Worm (Caenorhabditis elegans) whole organism, L4 larva: ENCODE data around the gene F35G12.12.

Source experiments
- F26F4.8 ChIP-seq: fragments of 200-800 bp; sonication (Bioruptor generic); conservative IDR thresholded peaks from 2 replicates; pipeline ENCODE4 v1.3.6; 2022; ENCODE audit warnings: missing genetic modification characterization, missing compliant biosample characterization
- F44E2.7 ChIP-seq: fragments of 200-800 bp; sonication (Bioruptor generic); IDR thresholded peaks from 2 replicates; pipeline ENCODE4 v2.1.2; 2022; ENCODE audit warnings: missing genetic modification characterization, missing compliant biosample characterization
- F49E8.2 ChIP-seq: sonication (generic microtip); optimal IDR thresholded peaks from 2 replicates; lab custom pipeline; 2016; ENCODE audit warnings: missing compliant biosample characterization, mild to moderate bottlenecking, missing genetic modification characterization, borderline replicate concordance
- T26A8.4 ChIP-seq: fragments of 200-800 bp; sonication (Bioruptor generic); IDR thresholded peaks from 2 replicates; pipeline ENCODE4 v1.3.6; 2022; ENCODE audit warnings: missing genetic modification characterization, missing compliant biosample characterization
- Y48G9A.11 ChIP-seq: fragments of 200-800 bp; sonication (Bioruptor generic); IDR thresholded peaks from 2 replicates; pipeline ENCODE4 v1.3.6; 2022; ENCODE audit warnings: missing genetic modification reagents, missing genetic modification characterization, missing compliant biosample characterization
- Y75B8A.6 ChIP-seq: fragments of 200-800 bp; sonication (Bioruptor generic); IDR thresholded peaks from 2 replicates; pipeline ENCODE4 v1.3.6; 2022; ENCODE audit warnings: missing genetic modification reagents, missing genetic modification characterization, missing compliant biosample characterization
- ZK337.2 ChIP-seq: fragments of 200-800 bp; sonication (Bioruptor generic); IDR thresholded peaks from 2 replicates; pipeline ENCODE4 v1.3.6; 2022; ENCODE audit warnings: missing genetic modification reagents, missing genetic modification characterization, missing compliant biosample characterization
- ama-1 ChIP-seq: fragments of 150-350 bp; optimal IDR thresholded peaks from 2 replicates; lab custom pipeline; 2014; ENCODE audit warnings: inconsistent platforms, mixed read lengths
- ceh-32 ChIP-seq: sonication (generic microtip); optimal IDR thresholded peaks from 2 replicates; lab custom pipeline; 2016; ENCODE audit warnings: mild to moderate bottlenecking, missing genetic modification characterization, missing compliant biosample characterization; ENCODE audit not compliant: poor library complexity
- ceh-44 ChIP-seq: fragments of 200-800 bp; sonication (Bioruptor generic); IDR thresholded peaks from 2 replicates; pipeline ENCODE4 v1.3.6; 2022; ENCODE audit warnings: missing genetic modification reagents, missing genetic modification characterization, missing compliant biosample characterization
- ceh-82 ChIP-seq: sonication (generic microtip); optimal IDR thresholded peaks from 2 replicates; lab custom pipeline; 2017; ENCODE audit warnings: missing biosample characterization, missing genetic modification characterization
- ces-1 ChIP-seq: fragments of 150-350 bp; sonication (generic microtip); optimal IDR thresholded peaks from 4 replicates; lab custom pipeline; 2014; ENCODE audit warnings: missing biosample characterization, missing genetic modification reagents, missing genetic modification characterization
- daf-12 ChIP-seq: fragments of 150-350 bp; optimal IDR thresholded peaks from 2 replicates; lab custom pipeline; 2014; ENCODE audit warnings: missing biosample characterization, missing genetic modification reagents, missing genetic modification characterization
- daf-16 ChIP-seq, 3 experiments: sonication (generic microtip); optimal IDR thresholded peaks; 2 replicates each; lab custom pipeline; 2016 to 2017; ENCODE audit warnings: missing genetic modification characterization in 3 of 3, missing genetic modification reagents in 3 of 3, mild to moderate bottlenecking in 2 of 3, missing compliant biosample characterization in 2 of 3, missing biosample characterization in 1 of 3, moderate library complexity in 1 of 3
- dmd-9 ChIP-seq: fragments of 200-800 bp; sonication (Bioruptor generic); IDR thresholded peaks from 2 replicates; pipeline ENCODE4 v1.3.6; 2022; ENCODE audit warnings: missing genetic modification reagents, missing genetic modification characterization, missing compliant biosample characterization
- dve-1 ChIP-seq: sonication (generic microtip); optimal IDR thresholded peaks from 2 replicates; lab custom pipeline; 2017; ENCODE audit warnings: antibody characterized with exemption, mild to moderate bottlenecking, missing genetic modification characterization, missing compliant biosample characterization; ENCODE audit not compliant: insufficient read depth
- egl-43 ChIP-seq: fragments of 200-800 bp; sonication (Bioruptor generic); IDR thresholded peaks from 2 replicates; pipeline ENCODE4 v1.3.6; 2022; ENCODE audit warnings: missing genetic modification reagents, missing genetic modification characterization, missing compliant biosample characterization
- fos-1 ChIP-seq: fragments of 150-350 bp; optimal IDR thresholded peaks from 2 replicates; lab custom pipeline; 2014; ENCODE audit warnings: missing biosample characterization, missing genetic modification characterization
- lin-13 ChIP-seq: fragments of 150-350 bp; optimal IDR thresholded peaks from 2 replicates; lab custom pipeline; 2014; ENCODE audit warnings: missing biosample characterization, missing genetic modification reagents, missing genetic modification characterization
- lin-15B ChIP-seq: fragments of 150-350 bp; sonication (generic microtip); optimal IDR thresholded peaks from 3 replicates; lab custom pipeline; 2014; ENCODE audit warnings: missing biosample characterization, missing genetic modification characterization
- lin-39 ChIP-seq: fragments of 150-350 bp; optimal IDR thresholded peaks from 2 replicates; lab custom pipeline; 2014; ENCODE audit warnings: missing biosample characterization, missing genetic modification reagents, missing genetic modification characterization
- lsy-2 ChIP-seq, 2 experiments: fragments of 150-350 bp in 1 of 2; sonication (generic microtip) in 1 of 2; optimal IDR thresholded peaks; 2 replicates each; lab custom pipeline; 2014 to 2017; ENCODE audit warnings: missing biosample characterization in 2 of 2, missing genetic modification characterization in 2 of 2
- madf-5 ChIP-seq, 2 experiments: fragments of 200-800 bp; sonication (Bioruptor generic); IDR thresholded peaks; 2 replicates each; pipeline ENCODE4 v1.3.6; 2022; ENCODE audit warnings: missing compliant biosample characterization in 2 of 2, missing genetic modification characterization in 2 of 2
- mdt-29 ChIP-seq: fragments of 200-800 bp; sonication (Bioruptor generic); IDR thresholded peaks from 2 replicates; pipeline ENCODE4 v1.3.6; 2022; ENCODE audit warnings: missing genetic modification reagents, missing genetic modification characterization, missing compliant biosample characterization
- nhr-102 ChIP-seq: sonication (generic microtip); optimal IDR thresholded peaks from 2 replicates; lab custom pipeline; 2016; ENCODE audit warnings: mild to moderate bottlenecking, missing genetic modification characterization, moderate library complexity, missing compliant biosample characterization
- nhr-237 ChIP-seq: sonication (generic microtip); optimal IDR thresholded peaks from 2 replicates; lab custom pipeline; 2017; ENCODE audit warnings: missing biosample characterization, missing genetic modification characterization
- nhr-25 ChIP-seq: sonication (generic microtip); optimal IDR thresholded peaks from 2 replicates; lab custom pipeline; 2017; ENCODE audit warnings: missing genetic modification characterization, mild to moderate bottlenecking, missing compliant biosample characterization, antibody characterized with exemption, moderate library complexity, borderline replicate concordance; ENCODE audit not compliant: insufficient read depth
- nhr-28 ChIP-seq: fragments of 150-350 bp; optimal IDR thresholded peaks from 2 replicates; lab custom pipeline; 2014; ENCODE audit warnings: missing biosample characterization, missing genetic modification characterization
- nhr-41 ChIP-seq: fragments of 200-800 bp; sonication (Bioruptor generic); IDR thresholded peaks from 2 replicates; pipeline ENCODE4 v1.3.6; 2022; ENCODE audit warnings: missing genetic modification reagents, missing genetic modification characterization, missing compliant biosample characterization
- nhr-76 ChIP-seq: fragments of 150-350 bp; optimal IDR thresholded peaks from 2 replicates; lab custom pipeline; 2014; ENCODE audit warnings: missing biosample characterization, missing genetic modification characterization
- pha-4 ChIP-seq, 2 experiments: fragments of 150-350 bp in 1 of 2; fragments of 200-800 bp in 1 of 2; sonication (Bioruptor generic) in 1 of 2; IDR thresholded peaks in 1 of 2; optimal IDR thresholded peaks in 1 of 2; 2 replicates each; pipeline versions ENCODE4 v1.3.6 to Lab custom; 2014 to 2022; ENCODE audit warnings: missing genetic modification characterization in 2 of 2, missing genetic modification reagents in 2 of 2, missing biosample characterization in 1 of 2, missing compliant biosample characterization in 1 of 2
- php-3 ChIP-seq: fragments of 200-800 bp; sonication (Bioruptor generic); IDR thresholded peaks from 2 replicates; pipeline ENCODE4 v1.3.6; 2022; ENCODE audit warnings: missing genetic modification reagents, missing genetic modification characterization, missing compliant biosample characterization
- pqm-1 ChIP-seq: sonication (generic microtip); optimal IDR thresholded peaks from 2 replicates; lab custom pipeline; 2017; ENCODE audit warnings: missing biosample characterization, missing genetic modification characterization
- rbr-2 ChIP-seq: sonication (generic microtip); optimal IDR thresholded peaks from 2 replicates; lab custom pipeline; 2016; ENCODE audit warnings: missing genotype, missing genetic modification characterization, missing compliant biosample characterization
- sdz-12 ChIP-seq: fragments of 200-800 bp; sonication (Bioruptor generic); optimal IDR thresholded peaks from 2 replicates; lab custom pipeline; 2018; ENCODE audit warnings: mild to moderate bottlenecking, missing genetic modification characterization, missing compliant biosample characterization
- set-16 ChIP-seq: fragments of 200-800 bp; sonication (Bioruptor generic); IDR thresholded peaks from 2 replicates; pipeline ENCODE4 v1.3.6; 2022; ENCODE audit warnings: missing genetic modification reagents, missing genetic modification characterization, missing compliant biosample characterization
- tra-1 ChIP-seq: fragments of 200-800 bp; sonication (Bioruptor generic); IDR thresholded peaks from 2 replicates; pipeline ENCODE4 v1.3.6; 2022; ENCODE audit warnings: missing genetic modification reagents, missing genetic modification characterization, missing compliant biosample characterization
- zag-1 ChIP-seq: fragments of 150-350 bp; optimal IDR thresholded peaks from 2 replicates; lab custom pipeline; 2014; ENCODE audit warnings: missing biosample characterization, missing genetic modification characterization
- zfp-3 ChIP-seq: fragments of 200-800 bp; sonication (Bioruptor generic); conservative IDR thresholded peaks from 2 replicates; pipeline ENCODE4 v1.3.6; 2022; ENCODE audit warnings: missing genetic modification reagents, missing genetic modification characterization, missing compliant biosample characterization
- zip-11 ChIP-seq: fragments of 200-800 bp; sonication (Bioruptor generic); IDR thresholded peaks from 2 replicates; pipeline ENCODE4 v1.3.6; 2022; ENCODE audit warnings: missing genetic modification characterization, missing compliant biosample characterization

F35G12.12 gene

ce11 chrIII:4560393-4560890, 21.2 kb upstream of the F35G12.12 start (continued):
- TF ChIP-seq T26A8.4 (GFP tag; lab: Robert Waterston, UW): peak; percentile 78
- peak; percentile 79 for TF ChIP-seq egl-43 (GFP tag; lab: Robert Waterston, UW)
- TF ChIP-seq ceh-44 (GFP tag; lab: Robert Waterston, UW): no peak
- no peak for TF ChIP-seq madf-5 (GFP tag; IDR thresholded peaks at IDR 0.05; lab: Robert Waterston, UW)

ce11 chrIII:4561286-4561685, 20.3 kb upstream of the F35G12.12 start:
- TF ChIP-seq php-3 (GFP tag; lab: Robert Waterston, UW): 0 out of 2 replicates have a peak, but pooled peaks have one; percentile 21
- TF ChIP-seq lin-15B (tag; lab: Kevin White, UChicago): no peak
- no peak for TF ChIP-seq daf-12
- no peak for TF ChIP-seq nhr-237
- no peak for TF ChIP-seq lin-39
- no peak for TF ChIP-seq zag-1 (tag; lab: Kevin White, UChicago)
- TF ChIP-seq F44E2.7 (GFP tag; lab: Robert Waterston, UW): no peak
- no peak for TF ChIP-seq F49E8.2 (tag; lab: Kevin White, UChicago)
- TF ChIP-seq fos-1 (tag; lab: Kevin White, UChicago): no peak
- TF ChIP-seq rbr-2 (tag; lab: Kevin White, UChicago): no peak
- TF ChIP-seq zip-11 (GFP tag; lab: Robert Waterston, UW): no peak
- TF ChIP-seq daf-16 (GFP tag; optimal IDR thresholded peaks at IDR 0.05; lab: Kevin White, UChicago): no peak
- peak; percentile 80 for TF ChIP-seq daf-16 (tag; optimal IDR thresholded peaks at IDR 0.05; lab: Kevin White, UChicago)
- no peak for TF ChIP-seq ces-1 (GFP tag; lab: Kevin White, UChicago)
- no peak for TF ChIP-seq madf-5 (GFP tag; IDR thresholded peaks at IDR 0.05; lab: Robert Waterston, UW)
- peak; percentile 14 for TF ChIP-seq nhr-28 (tag; lab: Kevin White, UChicago)
- no peak for TF ChIP-seq ceh-32 (tag; lab: Kevin White, UChicago)
- no peak for TF ChIP-seq set-16 (GFP tag; lab: Robert Waterston, UW)
- peak; percentile 61 for TF ChIP-seq pqm-1 (tag; lab: Kevin White, UChicago)
- no peak for TF ChIP-seq dmd-9 (GFP tag; lab: Robert Waterston, UW)
- no peak for TF ChIP-seq Y75B8A.6 (GFP tag; lab: Robert Waterston, UW)
- no peak for TF ChIP-seq lin-13
- no peak for TF ChIP-seq zfp-3 (GFP tag; lab: Robert Waterston, UW)
- no peak for TF ChIP-seq nhr-76 (tag; lab: Kevin White, UChicago)
- no peak for TF ChIP-seq F26F4.8 (GFP tag; lab: Robert Waterston, UW)
- TF ChIP-seq ceh-82: no peak
- no peak for TF ChIP-seq nhr-41
- TF ChIP-seq nhr-25: no peak
- no peak for TF ChIP-seq Y48G9A.11 (GFP tag; lab: Robert Waterston, UW)
- no peak for TF ChIP-seq mdt-29
- no peak for TF ChIP-seq sdz-12 (GFP tag; lab: Kevin White, UChicago)
- TF ChIP-seq ama-1: no peak
- TF ChIP-seq dve-1 (tag; lab: Kevin White, UChicago): peak; percentile 51
- TF ChIP-seq pha-4 (GFP tag; IDR thresholded peaks at IDR 0.05; lab: Robert Waterston, UW): no peak
- TF ChIP-seq pha-4 (tag; optimal IDR thresholded peaks at IDR 0.05; lab: Kevin White, UChicago): no peak
- no peak for TF ChIP-seq nhr-102 (tag; lab: Kevin White, UChicago)
- no peak for TF ChIP-seq ZK337.2 (GFP tag; lab: Robert Waterston, UW)
- TF ChIP-seq T26A8.4 (GFP tag; lab: Robert Waterston, UW): no peak
- TF ChIP-seq tra-1: no peak
- TF ChIP-seq lsy-2 (tag; optimal IDR thresholded peaks at IDR 0.05; lab: Kevin White, UChicago): no peak
